Fruit fly (Drosophila melanogaster): ENCODE data around the gene TwdlD.

Gene TwdlD

DNA sequence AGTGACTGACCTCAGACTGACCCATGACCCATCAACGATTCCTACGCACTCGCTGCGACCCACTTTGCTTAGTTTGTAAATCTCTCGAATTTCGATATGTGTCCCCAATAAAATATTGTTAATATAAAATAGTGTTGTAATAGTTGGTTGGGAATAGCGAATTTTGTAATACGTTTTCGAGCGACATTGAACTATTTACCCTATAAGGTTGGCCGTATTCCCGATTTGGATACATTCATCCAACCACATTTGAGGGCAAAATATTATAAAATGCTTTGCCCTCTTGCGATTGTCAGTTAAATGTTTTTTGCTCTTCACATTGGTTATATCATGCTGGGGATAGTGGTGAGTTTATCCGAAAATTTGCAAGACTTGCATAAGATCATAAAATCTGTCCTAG lies 5.2 kb upstream of the TwdlD start, which contains the start of gene TwdlR:
Gene TwdlR, plus strand, starts transcription at position 301 of the 400 bp plus-strand sequence.
- TF ChIP-seq CG10274 (GFP tag; optimal IDR thresholded peaks at IDR 0.05) = no peak
- TF ChIP-seq tx (GFP tag; optimal IDR thresholded peaks at IDR 0.05) = no peak

DNA sequence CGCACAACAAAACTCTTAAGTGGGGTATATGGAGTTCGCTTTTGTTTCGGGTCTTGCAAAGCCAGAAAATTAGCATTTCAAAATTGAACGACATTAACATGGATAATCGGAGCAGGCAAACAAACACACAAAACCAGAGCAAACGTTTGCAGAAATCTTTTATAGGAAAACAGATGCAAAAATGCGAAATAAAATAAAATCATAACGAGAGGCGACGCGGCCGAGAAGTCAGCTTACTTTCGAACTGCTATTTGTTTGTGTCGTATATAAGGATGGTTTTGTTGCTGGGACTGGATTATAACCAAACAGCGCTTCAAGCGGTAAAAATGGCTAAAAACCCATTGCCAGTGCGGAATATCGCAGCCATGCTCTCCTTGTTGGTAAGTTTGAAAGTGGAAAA lies 3.4 kb upstream of the TwdlD start, which contains the start of gene TwdlS:
Gene TwdlS, plus strand, starts transcription at position 301 of the 400 bp plus-strand sequence.
- TF ChIP-seq trh (GFP tag; optimal IDR thresholded peaks at IDR 0.05) = no peak

DNA sequence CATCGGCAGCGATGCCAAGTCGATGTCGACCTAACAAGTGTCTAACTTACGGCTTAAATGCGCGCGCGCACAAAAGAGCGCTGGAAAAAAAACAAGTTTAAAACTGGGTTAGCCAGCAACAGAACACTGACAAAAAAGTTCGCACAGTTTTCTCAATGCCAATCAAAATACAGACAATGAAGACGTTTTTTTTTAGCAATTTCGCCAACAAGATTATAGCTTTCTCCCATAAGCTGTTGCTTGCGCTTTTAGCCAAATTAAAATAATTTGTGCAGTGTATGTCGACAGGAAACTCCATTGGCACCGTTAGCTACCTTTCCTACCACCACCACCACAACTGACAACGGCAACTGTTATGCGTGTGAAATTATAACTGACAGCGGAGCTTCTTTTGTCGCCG lies 14.8 kb downstream of the TwdlD start:
- TF ChIP-seq lmd (GFP tag; IDR thresholded peaks at IDR 0.05) (peak; percentile 56; the same call in 1 of the 2 replicates), CG18599 (GFP tag; optimal IDR thresholded peaks at IDR 0.05) (peak; percentile 69), CG13424 (tag; optimal IDR thresholded peaks at IDR 0.05) (peak; percentile 37), row (GFP tag; IDR thresholded peaks at IDR 0.05) (peak; percentile 74), ttk (GFP tag; IDR thresholded peaks at IDR 0.05) (peak; percentile 72), Hmr (GFP tag; optimal IDR thresholded peaks at IDR 0.05) (peak; percentile 70), CG5953 (GFP tag; IDR thresholded peaks at IDR 0.05) (peak; percentile 37; the same call in 1 of the 2 replicates), ken (GFP tag; IDR thresholded peaks at IDR 0.05) (peak; percentile 22; the same call in 1 of the 3 replicates), CG6765 (GFP tag; optimal IDR thresholded peaks at IDR 0.05) (peak; percentile 5), CG18764 (GFP tag; optimal IDR thresholded peaks at IDR 0.05) (peak; percentile 6), h (optimal IDR thresholded peaks at IDR 0.05) (no peak), slp2 (GFP tag; optimal IDR thresholded peaks at IDR 0.05) (peak; percentile 38), Tbp (GFP tag; optimal IDR thresholded peaks at IDR 0.05) (no peak), kah (GFP tag; optimal IDR thresholded peaks at IDR 0.05) (no peak), pum (GFP tag; optimal IDR thresholded peaks at IDR 0.05) (peak; percentile 23), ind (GFP tag; optimal IDR thresholded peaks at IDR 0.05) (peak; percentile 66), chif (GFP tag; optimal IDR thresholded peaks at IDR 0.05) (peak; percentile 10 to 25), H2.0 (GFP tag; IDR thresholded peaks at IDR 0.05) (peak; percentile 33; the same call in 1 of the 2 replicates), Xbp1 (GFP tag; optimal IDR thresholded peaks at IDR 0.05) (peak; percentile 53), CG17359 (tag; optimal IDR thresholded peaks at IDR 0.05) (peak; percentile 65), cwo (GFP tag; optimal IDR thresholded peaks at IDR 0.05) (peak; percentile 51), CG32772 (GFP tag; IDR thresholded peaks at IDR 0.05) (peak; percentile 48; the same call in 1 of the 2 replicates), BtbVII (GFP tag; optimal IDR thresholded peaks at IDR 0.05) (peak; percentile 54), CG1602 (GFP tag; optimal IDR thresholded peaks at IDR 0.05) (peak; percentile 1), CG34422 (GFP tag; IDR thresholded peaks at IDR 0.05) (0 out of 3 replicates have a peak, but pooled peaks have one; percentile 35), CG15011 (GFP tag; optimal IDR thresholded peaks at IDR 0.05) (no peak), maf-S (GFP tag; optimal IDR thresholded peaks at IDR 0.05) (peak; percentile 22), stwl (tag; optimal IDR thresholded peaks at IDR 0.05) (no peak), CG4820 (GFP tag; optimal IDR thresholded peaks at IDR 0.05) (peak; percentile 42), CG3407 (GFP tag; optimal IDR thresholded peaks at IDR 0.05) (peak; percentile 4), CG6689 (GFP tag; IDR thresholded peaks at IDR 0.05) (peak; percentile 69), CG10462 (GFP tag; optimal IDR thresholded peaks at IDR 0.05) (no peak), trem (tag; optimal IDR thresholded peaks at IDR 0.05) (no peak), esg (GFP tag; conservative IDR thresholded peaks at IDR 0.05) (peak; percentile 71), CG4424 (GFP tag; optimal IDR thresholded peaks at IDR 0.05) (peak; percentile 27), sim (GFP tag; IDR thresholded peaks at IDR 0.05) (0 out of 2 replicates have a peak, but pooled peaks have one; percentile 14), sisA (GFP tag; IDR thresholded peaks at IDR 0.05) (peak; percentile 65), dmrt99B (tag; optimal IDR thresholded peaks at IDR 0.05) (peak; percentile 79), ATbp (GFP tag; optimal IDR thresholded peaks at IDR 0.05) (peak; percentile 14), Bgb (GFP tag; IDR thresholded peaks at IDR 0.05; ENCODE audit: partially characterized antibody) (no peak), Camta (GFP tag; optimal IDR thresholded peaks at IDR 0.05) (peak; percentile 46), CG4404 (GFP tag; IDR thresholded peaks at IDR 0.05) (0 out of 2 replicates have a peak, but pooled peaks have one; percentile 24), Chrac-16 (GFP tag; optimal IDR thresholded peaks at IDR 0.05) (no peak), CHES-1-like (GFP tag; optimal IDR thresholded peaks at IDR 0.05) (peak; percentile 33)

Data from whole organism, embryonic.